Worm (Caenorhabditis elegans) whole organism, L4/young adult: ENCODE measurements around the gene pir-1.
A peak's percentile ranks its signal among the peaks of the same experiment; 100 is the strongest.

Experiments
- W03F9.2 ChIP-seq: fragments of 150-350 bp; optimal IDR thresholded peaks from 2 replicates; lab custom pipeline; 2014; ENCODE audit warnings: missing biosample characterization, missing genetic modification characterization
- dao-5 ChIP-seq: sonication (generic microtip); optimal IDR thresholded peaks from 2 replicates; lab custom pipeline; 2016; ENCODE audit warnings: missing genotype, missing genetic modification characterization, moderate library complexity, missing compliant biosample characterization
- him-1 ChIP-seq: sonication (generic microtip); optimal IDR thresholded peaks from 2 replicates; lab custom pipeline; 2016; ENCODE audit warnings: missing genotype, missing genetic modification reagents, missing genetic modification characterization, missing compliant biosample characterization

The pir-1 gene

DNA sequence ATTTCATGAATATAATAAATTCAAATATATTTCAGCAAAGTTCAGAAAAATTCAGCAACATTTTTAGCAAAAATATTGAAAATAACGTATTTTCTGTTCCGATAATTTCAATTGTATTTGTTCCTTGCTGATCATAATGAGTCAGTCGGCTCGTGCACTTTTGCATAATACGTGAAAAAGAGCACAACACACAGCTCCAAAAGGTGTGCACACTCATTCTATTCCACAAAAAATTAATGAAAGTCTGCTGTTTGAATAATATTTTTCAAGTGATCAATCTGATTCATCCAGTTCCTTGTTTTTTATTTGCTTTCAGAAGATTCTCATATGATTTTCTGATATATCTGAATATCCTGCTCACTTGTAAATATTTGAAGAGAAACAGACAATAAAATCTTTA is 22.8 kb upstream of the pir-1 start:
- TF ChIP-seq W03F9.2 (tag; lab: Kevin White, UChicago) (no peak), dao-5 (tag; lab: Kevin White, UChicago) (no peak), him-1 (tag; lab: Kevin White, UChicago) (no peak)

DNA sequence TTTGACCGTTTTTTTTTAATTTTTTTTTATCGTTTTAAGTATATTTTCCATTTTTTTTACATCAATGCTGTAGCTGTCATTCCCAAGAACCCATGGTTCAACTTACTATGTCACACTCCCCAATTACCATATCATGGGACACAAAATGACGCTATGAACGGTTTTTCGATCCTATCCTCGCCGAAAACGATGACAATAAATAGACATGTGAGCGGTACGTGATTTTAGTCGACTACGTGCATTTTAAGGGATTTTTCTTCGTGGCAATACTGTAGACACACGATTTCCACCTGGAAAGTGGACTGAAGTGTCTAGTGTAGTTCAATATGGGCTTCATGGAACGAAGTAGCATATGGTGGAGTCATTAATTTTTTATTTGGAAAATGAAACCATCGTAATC is 20.8 kb upstream of the pir-1 start:
- TF ChIP-seq dao-5 (tag; lab: Kevin White, UChicago) (no peak), W03F9.2 (tag; lab: Kevin White, UChicago) (no peak)

DNA sequence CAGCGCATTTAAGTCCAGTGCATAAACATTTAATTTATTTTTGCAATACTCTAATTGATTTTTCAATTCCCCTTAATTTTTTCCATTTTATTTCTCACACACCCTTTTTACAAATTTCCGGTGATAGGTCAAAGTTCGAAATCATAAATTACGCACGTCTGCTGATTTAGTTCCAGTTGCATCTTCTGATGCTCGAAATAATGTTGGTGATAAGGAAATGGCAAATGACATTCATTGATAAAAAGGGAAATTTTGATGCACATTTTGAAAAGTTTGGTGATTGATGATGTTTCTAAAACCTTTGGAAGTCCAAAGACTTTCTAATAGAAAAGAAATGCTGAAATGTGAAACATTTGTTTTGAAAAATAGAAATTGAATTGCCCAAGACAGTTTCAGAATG is 20.0 kb upstream of the pir-1 start:
- no peak for TF ChIP-seq dao-5 (tag; lab: Kevin White, UChicago)
- no peak for TF ChIP-seq W03F9.2 (tag; lab: Kevin White, UChicago)
- no peak for TF ChIP-seq him-1 (tag; lab: Kevin White, UChicago)

DNA sequence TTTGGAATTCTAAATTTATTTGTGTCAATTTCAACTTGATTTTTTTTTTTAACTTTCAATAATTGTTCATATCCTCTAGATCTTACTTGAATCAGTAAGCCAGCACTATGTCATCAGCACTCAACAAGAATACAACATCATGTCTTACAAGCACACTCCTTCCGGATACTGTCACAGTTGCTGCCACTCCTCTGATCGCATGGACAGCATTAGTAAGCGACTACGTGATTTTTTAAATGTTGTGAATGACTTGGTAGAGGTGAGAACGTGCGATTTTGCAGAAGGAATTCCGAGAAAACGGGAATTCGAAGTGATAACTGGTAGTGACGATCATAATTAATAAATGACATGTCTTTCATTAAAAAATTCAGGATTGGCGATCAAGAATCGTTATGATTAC is 19.1 kb upstream of the pir-1 start, which contains the start of gene oac-54:
Gene oac-54 (plus strand): TSS at position 83 of the 400 bp plus-strand sequence.
- no peak for TF ChIP-seq W03F9.2 (tag; lab: Kevin White, UChicago)
- TF ChIP-seq him-1 (tag; lab: Kevin White, UChicago) = no peak
- TF ChIP-seq dao-5 (tag; lab: Kevin White, UChicago) = no peak

DNA sequence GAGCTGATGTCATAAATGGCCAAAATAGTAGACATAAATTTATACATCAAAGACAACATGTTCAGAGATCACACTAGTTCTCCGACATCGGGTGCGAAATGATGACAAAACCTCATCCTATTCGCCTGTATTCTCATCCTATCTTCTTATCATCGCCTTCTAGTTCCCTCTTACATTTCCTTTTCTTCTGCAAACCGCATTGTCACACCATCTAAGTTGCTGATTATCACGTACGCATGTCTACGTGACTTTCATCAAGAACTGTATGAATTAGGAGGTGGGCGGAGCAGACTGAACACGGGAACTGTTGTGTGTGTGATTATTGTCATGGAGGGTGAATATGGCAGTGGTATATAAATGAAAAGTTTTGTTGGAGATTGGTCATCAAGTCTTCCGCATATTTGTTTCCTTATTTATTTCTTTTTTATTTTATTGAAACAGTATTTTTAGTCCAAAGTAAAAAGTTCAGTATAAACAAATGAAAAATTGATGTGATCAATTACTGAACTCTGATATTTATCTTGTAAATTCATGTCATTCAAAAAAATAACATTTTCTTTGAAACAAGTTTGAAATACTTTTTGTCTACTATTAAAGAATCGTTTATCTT is 16.8 kb upstream of the pir-1 start:
- no peak for TF ChIP-seq dao-5 (tag; lab: Kevin White, UChicago)
- TF ChIP-seq W03F9.2 (tag; lab: Kevin White, UChicago) = no peak

DNA sequence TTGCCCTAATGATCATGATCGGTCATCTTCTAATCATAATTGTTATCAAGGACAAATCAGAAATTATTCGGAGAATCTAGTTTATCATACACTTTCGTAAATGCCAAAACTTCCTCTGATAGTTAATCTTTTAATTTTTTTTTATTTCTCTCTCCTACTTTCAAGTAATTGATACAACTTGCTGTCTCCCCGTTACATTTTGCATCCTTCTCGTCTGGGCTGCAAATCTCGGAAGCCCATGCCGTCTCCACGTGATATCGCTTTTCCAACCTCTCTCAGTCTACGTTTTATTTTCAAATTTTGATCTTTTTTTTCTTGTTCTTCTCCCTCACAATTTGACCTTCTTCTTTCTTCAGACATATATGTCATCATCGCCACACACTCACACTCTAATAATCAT is 16.1 kb upstream of the pir-1 start, which contains the start of gene rhy-1:
Gene rhy-1 (plus strand): TSS at position 357 of the 400 bp plus-strand sequence.
- TF ChIP-seq W03F9.2 (tag; lab: Kevin White, UChicago) (no peak), him-1 (tag; lab: Kevin White, UChicago) (no peak), dao-5 (tag; lab: Kevin White, UChicago) (no peak)

DNA sequence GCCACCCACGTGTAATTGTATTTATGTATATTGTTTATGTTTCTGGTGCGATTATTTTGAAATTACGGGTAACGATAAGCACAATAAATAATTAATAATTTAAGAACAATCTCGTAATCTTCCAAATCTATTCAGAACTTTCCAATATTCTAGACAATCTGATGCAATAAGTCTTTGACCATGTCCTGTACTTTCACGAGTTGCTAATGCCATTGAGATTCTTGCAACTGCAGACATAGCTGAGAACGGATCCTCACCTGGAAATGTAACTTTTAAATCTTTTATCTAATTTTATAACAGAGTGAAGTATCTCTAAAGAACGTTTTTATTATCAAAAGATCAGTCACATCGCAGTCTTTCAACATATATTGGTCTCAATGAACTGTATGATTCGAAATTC is 13.8 kb upstream of the pir-1 start:
- no peak for TF ChIP-seq dao-5 (tag; lab: Kevin White, UChicago)
- TF ChIP-seq W03F9.2 (tag; lab: Kevin White, UChicago) = no peak
- TF ChIP-seq him-1 (tag; lab: Kevin White, UChicago) = no peak

DNA sequence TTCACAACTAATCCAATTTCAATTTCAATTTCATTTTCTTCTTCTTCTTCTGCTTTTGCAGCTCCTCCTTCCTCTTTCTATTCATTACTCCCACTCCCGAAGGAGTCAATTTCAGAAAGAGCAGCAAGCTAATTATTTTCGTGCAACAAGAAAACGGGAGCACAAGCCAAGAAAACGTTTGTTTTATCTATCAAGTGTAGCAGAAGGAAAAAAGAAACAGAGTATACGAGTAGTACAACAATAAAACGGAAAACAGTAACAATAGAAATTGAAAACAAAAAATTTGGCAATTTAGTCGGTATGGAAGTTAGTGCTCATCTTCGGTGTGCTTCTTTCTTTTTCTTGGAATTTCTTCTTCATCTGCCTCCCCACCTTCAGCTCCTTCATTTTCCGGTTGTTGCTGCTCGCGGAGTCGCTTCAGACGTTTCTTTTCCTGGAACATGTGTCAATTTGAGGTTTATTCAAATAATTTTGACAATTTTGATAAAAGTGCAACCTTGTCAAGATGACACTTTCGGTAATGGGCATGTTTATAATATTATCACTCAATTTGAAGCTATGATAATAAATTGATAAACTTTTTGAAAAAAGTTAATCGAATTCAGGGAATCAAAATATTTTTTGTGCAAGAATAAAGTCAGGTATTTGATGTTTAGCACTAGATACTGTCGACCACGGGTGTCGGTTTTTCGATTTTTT is 11.2 kb upstream of the pir-1 start, which contains the start of gene W07A12.8:
Gene W07A12.8 (minus strand): TSS at position 51 of the 699 bp plus-strand sequence.
- no peak for TF ChIP-seq W03F9.2 (tag; lab: Kevin White, UChicago)
- no peak for TF ChIP-seq him-1 (tag; lab: Kevin White, UChicago)

DNA sequence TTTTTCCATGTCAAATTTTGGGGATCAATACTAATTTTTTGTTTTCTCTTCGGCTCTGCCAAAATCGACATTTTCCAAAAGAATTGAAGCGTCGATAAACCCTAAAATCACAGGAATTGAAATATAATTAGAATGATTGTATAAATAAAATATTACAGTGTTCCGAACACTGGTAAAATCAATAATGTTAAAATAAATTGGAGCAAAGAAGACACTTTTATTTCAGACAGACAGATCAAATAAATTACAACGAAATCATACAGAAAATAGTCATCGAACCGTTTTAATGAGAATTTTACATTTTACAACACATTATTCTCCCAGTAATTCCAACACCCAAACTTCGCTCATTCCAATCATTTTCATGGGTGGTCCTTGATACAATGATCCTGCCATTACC is 9.4 kb upstream of the pir-1 start, which contains the start of gene T23G7.3:
Gene T23G7.3 (minus strand): TSS at position 101 of the 400 bp plus-strand sequence.
- TF ChIP-seq him-1 (tag; lab: Kevin White, UChicago) (no peak), dao-5 (tag; lab: Kevin White, UChicago) (no peak), W03F9.2 (tag; lab: Kevin White, UChicago) (no peak)

DNA sequence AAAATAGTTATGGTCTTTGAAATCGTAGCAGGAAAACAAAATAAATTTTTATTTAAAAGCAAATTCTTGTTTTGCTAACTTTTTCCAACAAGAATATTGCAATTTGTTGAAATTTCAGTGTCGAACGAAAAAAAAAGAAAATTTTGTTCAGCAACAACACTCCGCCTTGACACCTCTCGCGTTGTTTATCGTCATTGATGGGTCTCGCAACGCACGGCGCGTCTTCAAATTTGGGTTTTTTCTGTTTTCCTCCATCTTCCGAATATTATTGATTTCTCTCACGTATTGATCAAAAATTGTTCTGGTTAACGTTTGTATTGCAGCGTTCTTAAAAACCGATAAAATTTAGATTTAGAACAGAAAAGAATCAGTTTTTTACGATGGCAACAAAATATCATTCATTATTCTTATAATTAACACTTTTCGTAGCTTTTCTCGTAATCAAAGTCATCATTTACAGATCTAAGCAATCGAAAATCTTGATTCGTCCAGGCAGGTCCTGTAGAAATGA is 7.6 kb upstream of the pir-1 start, which contains the start of gene dpl-1:
Gene dpl-1 (plus strand): TSS at position 461 of the 511 bp plus-strand sequence.
- peak; percentile 10 for TF ChIP-seq W03F9.2 (tag; lab: Kevin White, UChicago)
- no peak for TF ChIP-seq dao-5 (tag; lab: Kevin White, UChicago)
- no peak for TF ChIP-seq him-1 (tag; lab: Kevin White, UChicago)

DNA sequence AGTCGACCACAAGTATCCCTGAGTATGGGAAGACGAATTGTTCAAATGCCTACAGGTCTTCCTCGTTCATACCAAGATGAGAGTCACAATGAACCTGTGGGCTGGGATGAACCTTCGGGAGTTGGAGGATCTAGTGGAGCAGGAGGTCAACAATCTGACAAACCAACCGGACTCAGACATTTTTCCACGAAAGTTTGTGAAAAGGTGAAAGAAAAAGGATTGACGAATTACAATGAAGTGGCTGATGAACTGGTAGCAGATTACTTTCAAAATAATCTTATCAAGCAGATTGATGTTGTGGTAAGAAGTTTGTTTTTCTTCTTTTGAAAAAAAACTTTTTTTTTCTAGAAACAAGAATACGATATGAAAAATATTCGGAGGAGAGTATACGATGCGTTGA is 7.1 kb upstream of the pir-1 start:
- no peak for TF ChIP-seq him-1 (tag; lab: Kevin White, UChicago)
- no peak for TF ChIP-seq W03F9.2 (tag; lab: Kevin White, UChicago)
- no peak for TF ChIP-seq dao-5 (tag; lab: Kevin White, UChicago)

DNA sequence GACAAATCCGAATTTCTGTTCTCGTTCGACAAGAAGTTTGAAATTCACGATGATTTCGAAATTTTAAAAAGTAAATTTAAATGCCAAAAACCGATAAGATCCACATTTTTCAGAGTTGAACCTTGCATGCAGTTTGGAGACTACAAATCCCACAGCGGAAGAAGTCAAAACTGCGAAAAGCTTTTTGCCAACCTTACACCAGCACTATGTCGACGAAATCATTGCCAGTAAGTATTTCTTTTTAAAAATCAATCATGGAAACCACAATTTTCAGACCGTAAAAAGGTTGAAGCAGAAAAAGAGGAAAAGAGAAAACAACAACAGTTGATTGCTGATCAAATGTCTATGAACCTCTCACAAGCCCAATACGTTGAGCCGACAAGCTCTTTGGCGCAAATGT is 6.2 kb upstream of the pir-1 start:
- TF ChIP-seq W03F9.2 (tag; lab: Kevin White, UChicago) = no peak
- no peak for TF ChIP-seq him-1 (tag; lab: Kevin White, UChicago)
- TF ChIP-seq dao-5 (tag; lab: Kevin White, UChicago) = no peak

DNA sequence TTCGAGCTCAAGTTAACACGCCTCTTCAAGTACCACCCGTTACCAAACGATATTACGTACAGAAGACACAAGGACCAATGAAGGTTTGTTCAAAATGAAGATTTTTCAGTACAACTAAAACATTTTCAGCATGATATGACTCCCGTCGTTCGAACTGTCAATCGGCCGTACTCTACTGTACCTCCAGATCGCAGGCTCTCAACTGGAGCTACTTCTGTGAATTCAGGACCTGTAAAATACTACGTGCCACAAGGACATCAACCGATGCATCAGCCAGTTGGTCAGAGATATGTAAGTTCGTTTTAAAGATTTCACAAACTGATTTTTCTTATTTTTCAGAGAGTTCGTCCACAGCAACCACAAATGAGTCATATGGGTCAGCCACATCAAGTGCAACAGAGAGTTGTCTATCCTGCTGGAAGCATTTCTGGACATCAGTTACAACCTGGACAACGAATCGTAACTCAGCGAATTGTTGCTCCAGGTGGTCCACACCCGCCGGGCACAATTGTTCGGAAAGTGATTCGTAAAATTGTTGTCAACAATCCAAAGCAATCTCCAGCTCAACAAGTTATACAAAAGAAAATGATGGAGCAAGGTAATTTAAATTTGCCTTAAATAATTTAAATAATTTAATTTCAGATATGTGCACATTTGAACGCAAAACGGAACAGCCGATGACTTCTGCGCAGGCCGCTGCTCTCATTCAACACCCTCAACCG is 5.5 kb upstream of the pir-1 start:
- TF ChIP-seq him-1 (tag; lab: Kevin White, UChicago) = no peak
- no peak for TF ChIP-seq dao-5 (tag; lab: Kevin White, UChicago)
